Worm (Caenorhabditis elegans) whole organism, L4 larva: ENCODE data around the gene pqn-96.

ENCODE experiments used
- ces-1 ChIP-seq: fragments of 150-350 bp; sonication (generic microtip); optimal IDR thresholded peaks from 4 replicates; lab custom pipeline; 2014; ENCODE audit warnings: missing biosample characterization, missing genetic modification reagents, missing genetic modification characterization
- madf-5 ChIP-seq, 2 experiments: fragments of 200-800 bp; sonication (Bioruptor generic); IDR thresholded peaks; 2 replicates each; pipeline ENCODE4 v1.3.6; 2022; ENCODE audit warnings: missing compliant biosample characterization in 2 of 2, missing genetic modification characterization in 2 of 2
- mdl-1 ChIP-seq, 2 experiments: fragments of 150-350 bp in 1 of 2; sonication (generic microtip) in 1 of 2; optimal IDR thresholded peaks; 2 replicates each; lab custom pipeline; 2014 to 2017; ENCODE audit warnings: missing biosample characterization in 2 of 2, missing genetic modification characterization in 2 of 2
- mxl-2 ChIP-seq: fragments of 200-800 bp; sonication (Bioruptor generic); conservative IDR thresholded peaks from 2 replicates; pipeline ENCODE4 v1.3.6; 2022; ENCODE audit warnings: missing genetic modification reagents, missing genetic modification characterization, missing compliant biosample characterization
- nhr-28 ChIP-seq: fragments of 150-350 bp; optimal IDR thresholded peaks from 2 replicates; lab custom pipeline; 2014; ENCODE audit warnings: missing biosample characterization, missing genetic modification characterization
- pha-4 ChIP-seq, 2 experiments: fragments of 150-350 bp in 1 of 2; fragments of 200-800 bp in 1 of 2; sonication (Bioruptor generic) in 1 of 2; IDR thresholded peaks in 1 of 2; optimal IDR thresholded peaks in 1 of 2; 2 replicates each; pipeline versions ENCODE4 v1.3.6 to Lab custom; 2014 to 2022; ENCODE audit warnings: missing genetic modification characterization in 2 of 2, missing genetic modification reagents in 2 of 2, missing biosample characterization in 1 of 2, missing compliant biosample characterization in 1 of 2
- sdz-12 ChIP-seq: fragments of 200-800 bp; sonication (Bioruptor generic); optimal IDR thresholded peaks from 2 replicates; lab custom pipeline; 2018; ENCODE audit warnings: mild to moderate bottlenecking, missing genetic modification characterization, missing compliant biosample characterization
- zag-1 ChIP-seq: fragments of 150-350 bp; optimal IDR thresholded peaks from 2 replicates; lab custom pipeline; 2014; ENCODE audit warnings: missing biosample characterization, missing genetic modification characterization

DNA sequence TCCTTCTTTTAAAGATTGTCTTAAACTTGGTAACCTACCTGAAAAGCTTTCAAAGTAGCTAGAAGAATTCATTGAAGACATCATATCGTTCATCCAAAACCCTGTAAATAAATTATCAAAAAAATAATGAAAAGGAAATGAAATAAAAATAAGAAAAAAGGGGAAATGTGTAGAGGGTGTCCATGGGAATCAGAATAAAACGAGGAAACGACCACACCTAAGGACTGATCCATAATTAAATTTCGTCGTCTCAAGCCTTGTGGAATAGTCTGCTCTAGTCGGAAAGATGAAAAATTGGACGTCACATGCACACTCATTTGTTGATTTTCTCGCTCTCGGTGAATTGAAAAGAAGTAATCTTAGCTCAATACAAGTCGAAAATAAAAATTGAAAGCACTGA is 4.1 kb downstream of the pqn-96 start, which contains the start of gene ZK1236.9:
- TF ChIP-seq sdz-12 (GFP tag; lab: Kevin White, UChicago): no peak
- no peak for TF ChIP-seq zag-1 (tag; lab: Kevin White, UChicago)
- TF ChIP-seq nhr-28 (tag; lab: Kevin White, UChicago): no peak
- no peak for TF ChIP-seq pha-4 (GFP tag; IDR thresholded peaks at IDR 0.05; lab: Robert Waterston, UW)
- no peak for TF ChIP-seq pha-4 (tag; optimal IDR thresholded peaks at IDR 0.05; lab: Kevin White, UChicago)
- TF ChIP-seq ces-1: no peak
- no peak for TF ChIP-seq madf-5 (GFP tag; IDR thresholded peaks at IDR 0.05; lab: Robert Waterston, UW)
- no peak for TF ChIP-seq mxl-2 (GFP tag; lab: Robert Waterston, UW)
- no peak for TF ChIP-seq mdl-1 (tag; optimal IDR thresholded peaks at IDR 0.05; lab: Kevin White, UChicago)
